Fruit fly (Drosophila melanogaster): ENCODE measurements around the gene CG9776.

Gene CG9776

dm6 chr3R:4350199-4350598 is 16.3 kb upstream of the CG9776 start:
- TF ChIP-seq eg (GFP tag; IDR thresholded peaks at IDR 0.05): no peak
- TF ChIP-seq CG6854 (GFP tag; optimal IDR thresholded peaks at IDR 0.05): no peak
- TF ChIP-seq CG11294 (GFP tag; IDR thresholded peaks at IDR 0.05): no peak
- TF ChIP-seq achi (GFP tag; optimal IDR thresholded peaks at IDR 0.05): no peak
- no peak for TF ChIP-seq CG15336 (GFP tag; IDR thresholded peaks at IDR 0.05)
- no peak for TF ChIP-seq CG6808 (GFP tag; optimal IDR thresholded peaks at IDR 0.05)
- no peak for TF ChIP-seq CG4318 (GFP tag; optimal IDR thresholded peaks at IDR 0.05)
- TF ChIP-seq topi (GFP tag; optimal IDR thresholded peaks at IDR 0.05): no peak
- no peak for TF ChIP-seq pdm3 (GFP tag; optimal IDR thresholded peaks at IDR 0.05)
- no peak for TF ChIP-seq Lpt (GFP tag; optimal IDR thresholded peaks at IDR 0.05)
- TF ChIP-seq Smox (GFP tag; optimal IDR thresholded peaks at IDR 0.05): no peak
- no peak for TF ChIP-seq CG6792 (GFP tag; optimal IDR thresholded peaks at IDR 0.05)
- no peak for TF ChIP-seq Hr4 (GFP tag; optimal IDR thresholded peaks at IDR 0.05)
- TF ChIP-seq CG34406 (GFP tag; optimal IDR thresholded peaks at IDR 0.05): no peak
- no peak for TF ChIP-seq Gug (GFP tag; IDR thresholded peaks at IDR 0.05)

DNA sequence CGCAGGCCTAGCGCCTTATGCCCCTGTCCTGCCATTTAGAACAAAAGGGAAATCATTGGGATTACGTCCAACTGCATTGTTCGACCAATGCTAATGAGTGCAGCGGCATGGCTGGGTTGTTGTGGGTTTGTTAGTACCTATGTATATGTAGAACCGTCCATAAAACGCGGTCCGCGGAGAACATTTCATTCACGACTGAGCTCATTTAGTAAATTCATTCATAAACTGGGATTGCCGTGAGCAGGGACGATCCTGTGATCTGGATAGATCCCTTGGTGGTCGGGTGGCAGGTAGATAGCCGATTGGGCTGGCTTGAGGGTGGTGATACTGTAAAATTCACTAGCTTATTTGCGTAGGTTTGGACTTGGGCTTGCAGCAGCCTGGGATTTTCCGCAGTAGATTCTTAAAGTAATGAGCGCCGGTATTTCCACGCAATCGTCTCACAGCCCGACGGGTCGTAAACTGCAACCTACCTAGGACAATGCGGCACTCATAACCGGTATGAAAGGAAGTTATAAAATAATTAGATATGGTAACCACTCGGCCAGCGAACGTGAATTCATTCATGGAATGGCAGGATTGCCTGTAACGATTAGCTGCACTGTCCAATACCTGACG is 14.4 kb upstream of the CG9776 start:
- no peak for TF ChIP-seq achi (GFP tag; optimal IDR thresholded peaks at IDR 0.05)
- TF ChIP-seq dac (GFP tag; optimal IDR thresholded peaks at IDR 0.05): no peak
- no peak for TF ChIP-seq CG32006 (GFP tag; optimal IDR thresholded peaks at IDR 0.05)
- no peak for TF ChIP-seq cyc (GFP tag; optimal IDR thresholded peaks at IDR 0.05)
- no peak for TF ChIP-seq Ets96B (tag; optimal IDR thresholded peaks at IDR 0.05)
- no peak for TF ChIP-seq Eip78C (GFP tag)
- TF ChIP-seq svp (GFP tag): no peak
- TF ChIP-seq CG10631 (GFP tag; optimal IDR thresholded peaks at IDR 0.05): no peak
- TF ChIP-seq net (GFP tag; optimal IDR thresholded peaks at IDR 0.05): no peak
- TF ChIP-seq CG31627 (GFP tag; optimal IDR thresholded peaks at IDR 0.05): no peak
- TF ChIP-seq acj6 (GFP tag; optimal IDR thresholded peaks at IDR 0.05): no peak
- no peak for TF ChIP-seq Blimp-1 (GFP tag; optimal IDR thresholded peaks at IDR 0.05)
- no peak for TF ChIP-seq CG15336 (GFP tag; IDR thresholded peaks at IDR 0.05)
- no peak for TF ChIP-seq CG6808 (GFP tag; optimal IDR thresholded peaks at IDR 0.05)

- TF ChIP-seq CG8319 (GFP tag; optimal IDR thresholded peaks at IDR 0.05) (no peak), CG6854 (GFP tag; optimal IDR thresholded peaks at IDR 0.05) (no peak), Ets96B (tag; optimal IDR thresholded peaks at IDR 0.05) (no peak), acj6 (GFP tag; optimal IDR thresholded peaks at IDR 0.05) (no peak)
Observed at dm6 chr3R:4346636-4347035, 12.8 kb upstream of the CG9776 start, which contains the start of gene hkb. Gene hkb (minus strand): TSS chr3R:4346646.

DNA sequence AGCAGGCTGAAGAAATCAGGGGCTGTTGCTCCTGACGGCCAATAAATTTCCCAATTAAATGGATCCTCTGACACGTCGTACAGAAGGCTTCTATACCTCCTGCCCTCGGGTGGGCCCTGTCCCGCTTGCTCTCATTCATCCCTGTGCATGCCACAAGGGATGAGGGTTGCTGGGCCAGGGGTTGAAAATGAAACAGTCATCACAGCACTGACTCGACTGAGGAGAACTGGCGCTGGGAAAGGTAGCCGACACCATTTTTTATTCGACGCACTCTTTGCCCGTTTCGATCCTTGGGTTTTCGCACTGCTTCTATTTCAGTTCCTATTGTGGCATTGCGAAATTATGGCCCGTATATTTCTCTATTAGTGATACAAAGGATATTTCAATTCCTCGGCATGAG is 7.3 kb upstream of the CG9776 start:
- no peak for TF ChIP-seq Sox15 (GFP tag; optimal IDR thresholded peaks at IDR 0.05)

DNA sequence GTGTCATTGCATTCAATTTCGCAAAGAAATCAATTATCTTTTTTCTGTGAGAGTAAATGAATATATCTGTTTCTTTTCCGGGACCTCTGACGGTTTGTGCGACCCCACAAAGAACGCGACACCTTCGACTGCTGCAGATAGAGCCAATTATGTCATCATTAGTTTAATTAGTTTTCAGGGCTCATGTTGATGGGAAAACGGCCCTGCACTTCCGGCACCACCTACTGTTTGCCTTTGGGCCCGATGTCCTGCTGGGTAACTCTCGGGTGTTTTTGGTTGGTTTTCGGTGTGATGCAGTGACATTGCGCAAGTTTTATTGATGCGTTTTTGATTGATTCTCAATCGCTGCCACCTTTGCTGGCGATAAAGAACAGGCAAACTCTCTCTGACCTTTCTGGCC is 6.3 kb upstream of the CG9776 start:
- TF ChIP-seq cyc (GFP tag; optimal IDR thresholded peaks at IDR 0.05) (no peak), Sox102F (GFP tag; optimal IDR thresholded peaks at IDR 0.05) (no peak), CG3919 (GFP tag; optimal IDR thresholded peaks at IDR 0.05) (no peak), CG11902 (GFP tag; optimal IDR thresholded peaks at IDR 0.05) (no peak), CG11762 (GFP tag; optimal IDR thresholded peaks at IDR 0.05; ENCODE audit: insufficient read depth) (no peak), CG1621 (tag; optimal IDR thresholded peaks at IDR 0.05) (no peak), esn (GFP tag; optimal IDR thresholded peaks at IDR 0.05) (no peak), Ets21C (GFP tag; optimal IDR thresholded peaks at IDR 0.05) (no peak), acj6 (GFP tag; optimal IDR thresholded peaks at IDR 0.05) (no peak), Hr4 (GFP tag; optimal IDR thresholded peaks at IDR 0.05) (no peak), Smox (GFP tag; optimal IDR thresholded peaks at IDR 0.05) (no peak), CG6163 (GFP tag; IDR thresholded peaks at IDR 0.05) (no peak)

All from whole organism, prepupa.